Worm (Caenorhabditis elegans) whole organism, L4 larva: Measurements from ENCODE around the gene Y37A1B.4.

Source experiments
- D1046.2 ChIP-seq: fragments of 200-800 bp; sonication (Bioruptor generic); IDR thresholded peaks from 2 replicates; pipeline ENCODE4 v1.3.6; 2022; ENCODE audit warnings: missing genetic modification characterization, missing compliant biosample characterization
- F10B5.3 ChIP-seq: sonication (generic microtip); optimal IDR thresholded peaks from 2 replicates; lab custom pipeline; 2016; ENCODE audit warnings: mild to moderate bottlenecking, missing genetic modification characterization, missing compliant biosample characterization
- F26F4.8 ChIP-seq: fragments of 200-800 bp; sonication (Bioruptor generic); conservative IDR thresholded peaks from 2 replicates; pipeline ENCODE4 v1.3.6; 2022; ENCODE audit warnings: missing genetic modification characterization, missing compliant biosample characterization
- F49E8.2 ChIP-seq: sonication (generic microtip); optimal IDR thresholded peaks from 2 replicates; lab custom pipeline; 2016; ENCODE audit warnings: missing compliant biosample characterization, mild to moderate bottlenecking, missing genetic modification characterization, borderline replicate concordance
- R02D3.7 ChIP-seq: fragments of 150-350 bp; sonication (generic microtip); optimal IDR thresholded peaks from 3 replicates; lab custom pipeline; 2014; ENCODE audit warnings: missing biosample characterization, missing genetic modification characterization
- Y105C5A.15 ChIP-seq: fragments of 200-800 bp; sonication (Bioruptor generic); IDR thresholded peaks from 2 replicates; pipeline ENCODE4 v1.3.6; 2022; ENCODE audit warnings: missing genetic modification characterization, missing compliant biosample characterization
- Y48G9A.11 ChIP-seq: fragments of 200-800 bp; sonication (Bioruptor generic); IDR thresholded peaks from 2 replicates; pipeline ENCODE4 v1.3.6; 2022; ENCODE audit warnings: missing genetic modification reagents, missing genetic modification characterization, missing compliant biosample characterization
- ZK337.2 ChIP-seq: fragments of 200-800 bp; sonication (Bioruptor generic); IDR thresholded peaks from 2 replicates; pipeline ENCODE4 v1.3.6; 2022; ENCODE audit warnings: missing genetic modification reagents, missing genetic modification characterization, missing compliant biosample characterization
- ZK546.5 ChIP-seq, 2 experiments: sonication (generic microtip); optimal IDR thresholded peaks; 2 replicates each; lab custom pipeline; 2017; ENCODE audit warnings: missing biosample characterization in 2 of 2, missing genetic modification characterization in 2 of 2
- aly-2 ChIP-seq: sonication (generic microtip); optimal IDR thresholded peaks from 2 replicates; lab custom pipeline; 2018; ENCODE audit warnings: missing biosample characterization, missing genetic modification characterization
- ama-1 ChIP-seq: fragments of 150-350 bp; optimal IDR thresholded peaks from 2 replicates; lab custom pipeline; 2014; ENCODE audit warnings: inconsistent platforms, mixed read lengths
- attf-4 ChIP-seq: sonication (generic microtip); optimal IDR thresholded peaks from 3 replicates; lab custom pipeline; 2017; ENCODE audit warnings: missing biosample characterization, missing genetic modification characterization
- ceh-32 ChIP-seq: sonication (generic microtip); optimal IDR thresholded peaks from 2 replicates; lab custom pipeline; 2016; ENCODE audit warnings: mild to moderate bottlenecking, missing genetic modification characterization, missing compliant biosample characterization; ENCODE audit not compliant: poor library complexity
- daf-12 ChIP-seq: fragments of 150-350 bp; optimal IDR thresholded peaks from 2 replicates; lab custom pipeline; 2014; ENCODE audit warnings: missing biosample characterization, missing genetic modification reagents, missing genetic modification characterization
- daf-16 ChIP-seq, 3 experiments: sonication (generic microtip); optimal IDR thresholded peaks; 2 replicates each; lab custom pipeline; 2016 to 2017; ENCODE audit warnings: missing genetic modification characterization in 3 of 3, missing genetic modification reagents in 3 of 3, mild to moderate bottlenecking in 2 of 3, missing compliant biosample characterization in 2 of 3, missing biosample characterization in 1 of 3, moderate library complexity in 1 of 3
- daf-8 ChIP-seq: fragments of 200-800 bp; sonication (Bioruptor generic); IDR thresholded peaks from 2 replicates; pipeline ENCODE4 v1.3.6; 2022; ENCODE audit warnings: missing genetic modification characterization, missing compliant biosample characterization
- dmd-8 ChIP-seq: fragments of 200-800 bp; sonication (Bioruptor generic); IDR thresholded peaks from 2 replicates; pipeline ENCODE4 v1.3.6; 2022; ENCODE audit warnings: missing genetic modification characterization, missing compliant biosample characterization
- duxl-1 ChIP-seq: sonication (generic microtip); optimal IDR thresholded peaks from 2 replicates; lab custom pipeline; 2016; ENCODE audit warnings: mild to moderate bottlenecking, missing genetic modification characterization, moderate library complexity, missing compliant biosample characterization; ENCODE audit not compliant: poor library complexity
- egl-43 ChIP-seq: fragments of 200-800 bp; sonication (Bioruptor generic); IDR thresholded peaks from 2 replicates; pipeline ENCODE4 v1.3.6; 2022; ENCODE audit warnings: missing genetic modification reagents, missing genetic modification characterization, missing compliant biosample characterization
- gei-8 ChIP-seq: fragments of 200-800 bp; sonication (Bioruptor generic); optimal IDR thresholded peaks from 2 replicates; lab custom pipeline; 2018; ENCODE audit warnings: mild to moderate bottlenecking, missing genetic modification characterization, missing compliant biosample characterization
- hlh-11 ChIP-seq: fragments of 200-800 bp; sonication (Bioruptor generic); optimal IDR thresholded peaks from 2 replicates; lab custom pipeline; 2018; ENCODE audit warnings: mild to moderate bottlenecking, missing genetic modification characterization, missing compliant biosample characterization
- hlh-30 ChIP-seq: sonication (generic microtip); optimal IDR thresholded peaks from 2 replicates; lab custom pipeline; 2017; ENCODE audit warnings: antibody characterized with exemption, mild to moderate bottlenecking, missing genetic modification characterization, missing compliant biosample characterization; ENCODE audit not compliant: insufficient read depth
- lin-1 ChIP-seq: fragments of 200-800 bp; sonication (Bioruptor generic); IDR thresholded peaks from 2 replicates; pipeline ENCODE4 v1.3.6; 2022; ENCODE audit warnings: missing genetic modification reagents, missing genetic modification characterization, missing compliant biosample characterization
- lin-39 ChIP-seq: fragments of 150-350 bp; optimal IDR thresholded peaks from 2 replicates; lab custom pipeline; 2014; ENCODE audit warnings: missing biosample characterization, missing genetic modification reagents, missing genetic modification characterization
- lir-3 ChIP-seq: sonication (generic microtip); optimal IDR thresholded peaks from 2 replicates; lab custom pipeline; 2016; ENCODE audit warnings: mild to moderate bottlenecking, missing genetic modification characterization, missing compliant biosample characterization
- mdl-1 ChIP-seq, 2 experiments: fragments of 150-350 bp in 1 of 2; sonication (generic microtip) in 1 of 2; optimal IDR thresholded peaks; 2 replicates each; lab custom pipeline; 2014 to 2017; ENCODE audit warnings: missing biosample characterization in 2 of 2, missing genetic modification characterization in 2 of 2
- mes-2 ChIP-seq: sonication (generic microtip); optimal IDR thresholded peaks from 2 replicates; lab custom pipeline; 2016; ENCODE audit warnings: missing genotype, mild to moderate bottlenecking, missing genetic modification characterization, missing compliant biosample characterization; ENCODE audit not compliant: poor library complexity, severe bottlenecking
- mxl-3 ChIP-seq: fragments of 200-800 bp; sonication (Bioruptor generic); optimal IDR thresholded peaks from 2 replicates; lab custom pipeline; 2018; ENCODE audit warnings: mild to moderate bottlenecking, missing genetic modification characterization, missing compliant biosample characterization
- nhr-102 ChIP-seq: sonication (generic microtip); optimal IDR thresholded peaks from 2 replicates; lab custom pipeline; 2016; ENCODE audit warnings: mild to moderate bottlenecking, missing genetic modification characterization, moderate library complexity, missing compliant biosample characterization
- nhr-25 ChIP-seq: sonication (generic microtip); optimal IDR thresholded peaks from 2 replicates; lab custom pipeline; 2017; ENCODE audit warnings: missing genetic modification characterization, mild to moderate bottlenecking, missing compliant biosample characterization, antibody characterized with exemption, moderate library complexity, borderline replicate concordance; ENCODE audit not compliant: insufficient read depth
- nhr-28 ChIP-seq: fragments of 150-350 bp; optimal IDR thresholded peaks from 2 replicates; lab custom pipeline; 2014; ENCODE audit warnings: missing biosample characterization, missing genetic modification characterization
- nhr-41 ChIP-seq: fragments of 200-800 bp; sonication (Bioruptor generic); IDR thresholded peaks from 2 replicates; pipeline ENCODE4 v1.3.6; 2022; ENCODE audit warnings: missing genetic modification reagents, missing genetic modification characterization, missing compliant biosample characterization
- nhr-42 ChIP-seq: fragments of 200-800 bp; sonication (Bioruptor generic); IDR thresholded peaks from 2 replicates; pipeline ENCODE4 v1.3.6; 2022; ENCODE audit warnings: missing genetic modification characterization, missing compliant biosample characterization
- nhr-48 ChIP-seq: sonication (generic microtip); optimal IDR thresholded peaks from 2 replicates; lab custom pipeline; 2016; ENCODE audit warnings: mild to moderate bottlenecking, missing genetic modification characterization, missing compliant biosample characterization
- nhr-77 ChIP-seq: fragments of 150-350 bp; optimal IDR thresholded peaks from 2 replicates; lab custom pipeline; 2014; ENCODE audit warnings: missing biosample characterization, missing genetic modification characterization
- pha-4 ChIP-seq, 2 experiments: fragments of 150-350 bp in 1 of 2; fragments of 200-800 bp in 1 of 2; sonication (Bioruptor generic) in 1 of 2; IDR thresholded peaks in 1 of 2; optimal IDR thresholded peaks in 1 of 2; 2 replicates each; pipeline versions ENCODE4 v1.3.6 to Lab custom; 2014 to 2022; ENCODE audit warnings: missing genetic modification characterization in 2 of 2, missing genetic modification reagents in 2 of 2, missing biosample characterization in 1 of 2, missing compliant biosample characterization in 1 of 2
- php-3 ChIP-seq: fragments of 200-800 bp; sonication (Bioruptor generic); IDR thresholded peaks from 2 replicates; pipeline ENCODE4 v1.3.6; 2022; ENCODE audit warnings: missing genetic modification reagents, missing genetic modification characterization, missing compliant biosample characterization
- pqm-1 ChIP-seq: sonication (generic microtip); optimal IDR thresholded peaks from 2 replicates; lab custom pipeline; 2017; ENCODE audit warnings: missing biosample characterization, missing genetic modification characterization
- rbr-2 ChIP-seq: sonication (generic microtip); optimal IDR thresholded peaks from 2 replicates; lab custom pipeline; 2016; ENCODE audit warnings: missing genotype, missing genetic modification characterization, missing compliant biosample characterization
- snpc-4 ChIP-seq: fragments of 150-350 bp; optimal IDR thresholded peaks from 2 replicates; lab custom pipeline; 2014; ENCODE audit warnings: missing biosample characterization, missing genetic modification characterization
- spr-1 ChIP-seq: sonication (generic microtip); optimal IDR thresholded peaks from 2 replicates; lab custom pipeline; 2016; ENCODE audit warnings: mild to moderate bottlenecking, missing genetic modification characterization, missing compliant biosample characterization
- unc-130 ChIP-seq: sonication (generic microtip); optimal IDR thresholded peaks from 2 replicates; lab custom pipeline; 2016; ENCODE audit warnings: missing genetic modification reagents, missing genetic modification characterization, missing compliant biosample characterization
- vab-7 ChIP-seq: fragments of 200-800 bp; sonication (Bioruptor generic); IDR thresholded peaks from 2 replicates; pipeline ENCODE4 v1.3.6; 2022; ENCODE audit warnings: missing genetic modification reagents, missing genetic modification characterization, missing compliant biosample characterization
- zfp-2 ChIP-seq: sonication (generic microtip); optimal IDR thresholded peaks from 2 replicates; lab custom pipeline; 2016; ENCODE audit warnings: mild to moderate bottlenecking, missing genetic modification characterization, missing compliant biosample characterization
- zfp-3 ChIP-seq: fragments of 200-800 bp; sonication (Bioruptor generic); conservative IDR thresholded peaks from 2 replicates; pipeline ENCODE4 v1.3.6; 2022; ENCODE audit warnings: missing genetic modification reagents, missing genetic modification characterization, missing compliant biosample characterization
- zip-2 ChIP-seq: fragments of 150-350 bp; optimal IDR thresholded peaks from 2 replicates; lab custom pipeline; 2014; ENCODE audit warnings: missing biosample characterization, missing genetic modification characterization
- ztf-11 ChIP-seq: fragments of 150-350 bp; optimal IDR thresholded peaks from 2 replicates; lab custom pipeline; 2014; ENCODE audit warnings: missing biosample characterization, missing genetic modification characterization

Gene Y37A1B.4

DNA sequence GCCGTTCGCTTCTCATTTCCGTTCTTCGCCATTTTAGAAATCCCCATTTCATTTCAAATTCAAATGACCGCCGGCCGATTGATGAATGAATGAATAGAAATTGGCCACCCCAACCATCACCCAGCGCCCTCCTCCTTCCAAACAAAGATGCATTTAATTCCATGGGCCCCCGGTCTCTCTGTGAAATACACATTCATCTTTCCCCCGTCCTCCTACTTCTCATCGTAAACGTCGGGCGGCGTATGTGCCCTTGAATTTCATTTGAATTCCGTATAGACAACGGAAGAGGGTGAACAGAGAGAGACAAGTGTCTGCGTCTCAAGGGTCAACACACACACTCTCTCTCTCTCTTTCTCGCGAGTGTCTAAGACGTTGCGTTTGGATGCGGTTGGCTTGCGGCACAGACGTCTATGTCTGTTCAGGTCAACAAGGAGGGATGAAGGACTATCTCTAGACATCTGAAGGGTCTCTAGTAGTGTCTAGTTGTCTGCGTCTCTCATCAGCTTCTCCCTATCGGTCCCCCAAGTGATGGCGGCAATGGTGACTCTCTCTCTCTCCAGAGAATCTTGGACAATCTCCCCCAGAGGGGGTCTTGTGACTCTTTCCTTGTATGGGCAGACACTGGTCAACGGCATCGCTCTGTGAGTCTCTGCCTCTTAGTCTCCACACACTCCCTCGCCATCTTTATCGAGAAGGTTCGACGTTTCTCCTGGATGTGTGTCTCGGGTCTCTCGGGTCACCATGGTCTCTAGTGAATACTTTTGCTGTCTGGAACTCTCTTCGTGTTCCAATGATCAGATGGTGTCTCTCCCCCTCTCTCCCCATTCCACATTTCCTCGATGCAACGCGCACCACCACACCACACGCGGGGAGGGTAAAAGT, 27.7 kb downstream of the Y37A1B.4 start (continued):
- TF ChIP-seq egl-43 (GFP tag; lab: Robert Waterston, UW) (no peak), R02D3.7 (no peak), mxl-3 (GFP tag; lab: Kevin White, UChicago) (peak; percentile 6), hlh-30 (peak; percentile 92), mes-2 (tag; lab: Kevin White, UChicago) (peak; percentile 67), gei-8 (GFP tag; lab: Kevin White, UChicago) (no peak), nhr-28 (tag; lab: Kevin White, UChicago) (peak; percentile 49), daf-8 (GFP tag; lab: Robert Waterston, UW) (no peak), ztf-11 (no peak), pqm-1 (tag; lab: Kevin White, UChicago) (no peak), zip-2 (no peak), dmd-8 (GFP tag; lab: Robert Waterston, UW) (no peak), attf-4 (tag; lab: Kevin White, UChicago) (no peak), nhr-77 (tag; lab: Kevin White, UChicago) (peak; percentile 48), vab-7 (no peak), lin-1 (GFP tag; lab: Robert Waterston, UW) (0 out of 2 replicates have a peak, but pooled peaks have one; percentile 4), mdl-1 (tag; optimal IDR thresholded peaks at IDR 0.05; lab: Kevin White, UChicago) (peak in 1 of 2 experiments; percentile 12), unc-130 (no peak), duxl-1 (no peak), spr-1 (peak; percentile 77), nhr-25 (tag; lab: Kevin White, UChicago) (no peak), lir-3 (tag; lab: Kevin White, UChicago) (no peak), nhr-102 (tag; lab: Kevin White, UChicago) (peak; percentile 83), ceh-32 (tag; lab: Kevin White, UChicago) (no peak), F49E8.2 (tag; lab: Kevin White, UChicago) (no peak), snpc-4 (tag; lab: Kevin White, UChicago) (no peak), Y48G9A.11 (no peak), zfp-2 (tag; lab: Kevin White, UChicago) (peak; percentile 57), aly-2 (tag; lab: Kevin White, UChicago) (no peak), ama-1 (no peak), F10B5.3 (tag; lab: Kevin White, UChicago) (no peak), pha-4 (GFP tag; IDR thresholded peaks at IDR 0.05; lab: Robert Waterston, UW) (peak; percentile 65; the same call in 1 of the 2 replicates), pha-4 (tag; optimal IDR thresholded peaks at IDR 0.05; lab: Kevin White, UChicago) (no peak), D1046.2 (GFP tag; lab: Robert Waterston, UW) (no peak), zfp-3 (peak; percentile 86), hlh-11 (tag; lab: Kevin White, UChicago) (peak; percentile 94), ZK546.5 (tag; optimal IDR thresholded peaks at IDR 0.05; lab: Kevin White, UChicago) (no peak), nhr-48 (tag; lab: Kevin White, UChicago) (peak; percentile 94), daf-16 (GFP tag; optimal IDR thresholded peaks at IDR 0.05; lab: Kevin White, UChicago) (peak in 1 of 2 experiments; percentile 30), daf-16 (tag; optimal IDR thresholded peaks at IDR 0.05; lab: Kevin White, UChicago) (peak; percentile 67), nhr-42 (GFP tag; lab: Robert Waterston, UW) (no peak; the same call in none of the 2 replicates), php-3 (GFP tag; lab: Robert Waterston, UW) (no peak), ZK337.2 (GFP tag; lab: Robert Waterston, UW) (no peak), lin-39 (tag; lab: Kevin White, UChicago) (no peak), Y105C5A.15 (peak; percentile 75; the same call in 1 of the 2 replicates), nhr-41 (no peak; the same call in 1 of the 2 replicates), rbr-2 (tag; lab: Kevin White, UChicago) (peak; percentile 82), F26F4.8 (GFP tag; lab: Robert Waterston, UW) (no peak), daf-12 (tag; lab: Kevin White, UChicago) (no peak)
